Comparison of ENCODE assay signal across 1 fruit fly cellular context in genomic region chr3L:18812141-18812736, dm6.
TF ChIP-seq lines count a peak whose summit lies in the region.

No protein-coding gene starts in this region.

TF ChIP-seq in whole organism, embryonic, 481 proteins besides CTCF, POLR2A, EP300 and RAD21 (continued from another document):
- TF ChIP-seq cg (GFP tag; optimal IDR thresholded peaks at IDR 0.05; lab: Kevin White, UChicago) = peak; percentile 30
